Fruit fly (Drosophila melanogaster): ENCODE results near the gene Trs33.

Gene Trs33

dm6 chr3R:15356645-15357431, 6.0 kb upstream of the Trs33 start, which contains the start of the genes Atg4b and Hibch (continued):
- TF ChIP-seq vfl (GFP tag; optimal IDR thresholded peaks at IDR 0.05) (peak; percentile 43), Asciz (GFP tag; optimal IDR thresholded peaks at IDR 0.05) (no peak), mld (GFP tag; IDR thresholded peaks at IDR 0.05; ENCODE audit: partially characterized antibody) (no peak), slbo (GFP tag; IDR thresholded peaks at IDR 0.05) (peak; percentile 91), HLH54F (GFP tag; optimal IDR thresholded peaks at IDR 0.05) (peak; percentile 40), disco-r (GFP tag; optimal IDR thresholded peaks at IDR 0.05) (no peak), sd (tag; optimal IDR thresholded peaks at IDR 0.05) (no peak), CG33213 (GFP tag; optimal IDR thresholded peaks at IDR 0.05) (no peak), CG12104 (GFP tag; optimal IDR thresholded peaks at IDR 0.05) (peak; percentile 79), CG6765 (GFP tag; optimal IDR thresholded peaks at IDR 0.05) (peak; percentile 70), Hand (GFP tag; optimal IDR thresholded peaks at IDR 0.05) (peak; percentile 57), pho (GFP tag; optimal IDR thresholded peaks at IDR 0.05) (peak; percentile 46), Med (GFP tag) (peak; percentile 70), CG17385 (GFP tag; optimal IDR thresholded peaks at IDR 0.05) (peak; percentile 64), CG4360 (GFP tag; IDR thresholded peaks at IDR 0.05) (no peak), hkb (optimal IDR thresholded peaks at IDR 0.05) (no peak), hkb (GFP tag; IDR thresholded peaks at IDR 0.05) (peak; percentile 57; the same call in 1 of the 2 replicates), CG10654 (GFP tag; optimal IDR thresholded peaks at IDR 0.05) (peak; percentile 76), CG17361 (GFP tag; IDR thresholded peaks at IDR 0.05) (peak; percentile 95), CG11456 (GFP tag; IDR thresholded peaks at IDR 0.05) (peak; percentile 90), kni (GFP tag; optimal IDR thresholded peaks at IDR 0.05) (peak; percentile 77), MBD-R2 (GFP tag; IDR thresholded peaks at IDR 0.05) (peak; percentile 87), scrt (GFP tag; optimal IDR thresholded peaks at IDR 0.05) (peak; percentile 78), CG6654 (GFP tag; optimal IDR thresholded peaks at IDR 0.05) (peak; percentile 63), CG30431 (GFP tag; optimal IDR thresholded peaks at IDR 0.05) (peak; percentile 70), CG9609 (GFP tag; optimal IDR thresholded peaks at IDR 0.05) (peak; percentile 1), CG12155 (GFP tag; optimal IDR thresholded peaks at IDR 0.05) (peak; percentile 82), CG7928 (GFP tag; optimal IDR thresholded peaks at IDR 0.05) (peak; percentile 55), Neu2 (GFP tag; optimal IDR thresholded peaks at IDR 0.05; ENCODE audit: borderline replicate concordance) (no peak), CTCF (GFP tag; optimal IDR thresholded peaks at IDR 0.05) (no peak), aop (GFP tag; IDR thresholded peaks at IDR 0.05) (peak; percentile 97), ase (GFP tag; IDR thresholded peaks at IDR 0.05) (peak; percentile 66; the same call in 2 of the 3 replicates), Lhr (GFP tag; optimal IDR thresholded peaks at IDR 0.05) (peak; percentile 43), phol (tag; optimal IDR thresholded peaks at IDR 0.05) (peak; percentile 85), Abd-B (GFP tag; optimal IDR thresholded peaks at IDR 0.05) (no peak), dati (GFP tag; IDR thresholded peaks at IDR 0.05) (no peak; the same call in 1 of the 2 replicates), Nf-YA (GFP tag; IDR thresholded peaks at IDR 0.05) (no peak), CG11560 (tag; IDR thresholded peaks at IDR 0.05) (peak; percentile 49; the same call in 2 of the 3 replicates), Oaz (GFP tag; IDR thresholded peaks at IDR 0.05) (peak; percentile 48; the same call in 1 of the 2 replicates), CG32772 (GFP tag; IDR thresholded peaks at IDR 0.05) (peak; percentile 62), ttk (GFP tag; IDR thresholded peaks at IDR 0.05) (peak; percentile 67), CG5245 (GFP tag; optimal IDR thresholded peaks at IDR 0.05) (peak; percentile 70), salm (tag; optimal IDR thresholded peaks at IDR 0.05) (peak; percentile 64), otp (GFP tag; IDR thresholded peaks at IDR 0.05) (no peak), nerfin-2 (GFP tag; IDR thresholded peaks at IDR 0.05; ENCODE audit: partially characterized antibody) (no peak), chm (GFP tag; IDR thresholded peaks at IDR 0.05) (0 out of 2 replicates have a peak, but pooled peaks have one; percentile 42), fd64A (GFP tag; optimal IDR thresholded peaks at IDR 0.05) (no peak), exex (tag; optimal IDR thresholded peaks at IDR 0.05) (peak; percentile 87), so (GFP tag; IDR thresholded peaks at IDR 0.05) (peak; percentile 74; the same call in 1 of the 3 replicates), Drgx (GFP tag; IDR thresholded peaks at IDR 0.05) (peak; percentile 72)

All from whole organism, embryonic.